Fruit fly (Drosophila melanogaster) S2 (cell line): Measurements from ENCODE around the gene Asciz.

ENCODE experiments used
- CG8478 ChIP-seq: fragments of >200 bp; optimal IDR thresholded peaks from 2 replicates; lab custom pipeline; 2018
- CTCF ChIP-seq, 2 experiments: fragments of >200 bp; optimal IDR thresholded peaks; 2 replicates each; lab custom pipeline; 2018

dm6 chr3L:3189647-3190046 lies 23.6 kb upstream of the Asciz start, which contains the start of the genes CG42525 and CG14958:
- no peak for TF ChIP-seq CG8478 (lab: Kevin White, UChicago)
- TF ChIP-seq CTCF (optimal IDR thresholded peaks at IDR 0.05; lab: Kevin White, UChicago), result no peak
